Worm (Caenorhabditis elegans): ENCODE data around the gene vps-15.

The vps-15 gene

ce11 chrII:11915770-11916554 is at the start of gene vps-15, which contains the start of gene hmg-12:
Gene vps-15, minus strand, starts transcription at chrII:11915852.
Gene hmg-12, plus strand, starts transcription at chrII:11916513.
- TF ChIP-seq ZK546.5 (tag; optimal IDR thresholded peaks at IDR 0.05): peak; percentile 62
- TF ChIP-seq C34F6.9 (tag; optimal IDR thresholded peaks at IDR 0.05): peak; percentile 46
- TF ChIP-seq unc-55 (GFP tag; optimal IDR thresholded peaks at IDR 0.05): peak; percentile 41
- TF ChIP-seq fos-1 (tag; optimal IDR thresholded peaks at IDR 0.05): no peak
- peak; percentile 3 to 90 for TF ChIP-seq lsy-2 (tag; optimal IDR thresholded peaks at IDR 0.05)
- no peak for TF ChIP-seq lin-13 (GFP tag; optimal IDR thresholded peaks at IDR 0.05)
- TF ChIP-seq dmd-4 (tag; optimal IDR thresholded peaks at IDR 0.05): no peak
- no peak for TF ChIP-seq peb-1 (tag; optimal IDR thresholded peaks at IDR 0.05)
- no peak for TF ChIP-seq nhr-12 (tag; optimal IDR thresholded peaks at IDR 0.05)

DNA sequence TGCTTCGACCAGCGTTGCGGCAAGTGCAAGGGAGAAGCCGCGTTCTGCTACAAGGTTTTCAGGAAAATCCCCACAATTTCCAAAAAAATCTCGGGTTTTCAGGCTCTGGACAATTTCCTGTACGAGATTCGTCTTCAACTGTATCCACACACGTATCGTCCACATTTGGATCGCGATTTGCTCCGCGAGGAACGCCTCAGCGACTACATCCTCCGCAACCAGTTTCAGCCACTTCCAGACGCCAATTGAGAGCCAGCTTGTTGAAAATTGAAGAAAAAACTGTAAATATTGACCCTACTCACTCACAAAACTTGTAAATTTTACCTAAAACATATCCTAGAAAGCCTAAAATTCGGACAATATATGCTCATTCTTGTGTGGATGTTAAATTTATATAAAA is 49.2 kb upstream of the vps-15 start:
- TF ChIP-seq mab-5 (tag; optimal IDR thresholded peaks at IDR 0.05) (no peak), ama-1 (optimal IDR thresholded peaks at IDR 0.05) (peak; percentile 51), nhr-129 (tag; optimal IDR thresholded peaks at IDR 0.05) (peak; percentile 3), ztf-11 (tag; optimal IDR thresholded peaks at IDR 0.05) (no peak), ceh-82 (tag; optimal IDR thresholded peaks at IDR 0.05) (no peak), elt-1 (tag; optimal IDR thresholded peaks at IDR 0.05) (no peak), alr-1 (tag; optimal IDR thresholded peaks at IDR 0.05) (no peak), skn-1 (tag; optimal IDR thresholded peaks at IDR 0.05) (no peak), nhr-11 (tag; optimal IDR thresholded peaks at IDR 0.05) (no peak)

- TF ChIP-seq crh-2 (tag; optimal IDR thresholded peaks at IDR 0.05) (no peak), sma-3 (GFP tag; optimal IDR thresholded peaks at IDR 0.05) (no peak), ZK546.5 (tag; optimal IDR thresholded peaks at IDR 0.05) (no peak), nhr-237 (tag; optimal IDR thresholded peaks at IDR 0.05) (no peak), ceh-82 (tag; optimal IDR thresholded peaks at IDR 0.05) (no peak), sma-9 (GFP tag; optimal IDR thresholded peaks at IDR 0.05) (no peak), sma-9 (tag; optimal IDR thresholded peaks at IDR 0.05) (no peak), aly-2 (tag; optimal IDR thresholded peaks at IDR 0.05) (no peak), egl-27 (tag; optimal IDR thresholded peaks at IDR 0.05) (no peak), nhr-77 (tag; optimal IDR thresholded peaks at IDR 0.05) (no peak), nhr-11 (tag; optimal IDR thresholded peaks at IDR 0.05) (no peak), unc-39 (tag; optimal IDR thresholded peaks at IDR 0.05) (no peak), nhr-129 (tag; optimal IDR thresholded peaks at IDR 0.05) (no peak), elt-3 (tag; optimal IDR thresholded peaks at IDR 0.05) (no peak), mdl-1 (tag; optimal IDR thresholded peaks at IDR 0.05) (no peak), blmp-1 (tag; optimal IDR thresholded peaks at IDR 0.05; ENCODE audit: insufficient read depth) (no peak), ztf-4 (tag; optimal IDR thresholded peaks at IDR 0.05) (no peak), Y55F3AM.14 (GFP tag; optimal IDR thresholded peaks at IDR 0.05) (no peak), nhr-25 (tag; optimal IDR thresholded peaks at IDR 0.05) (no peak)
These were observed 47.5 kb upstream of the vps-15 start for ce11 chrII:11963132-11963630.

DNA sequence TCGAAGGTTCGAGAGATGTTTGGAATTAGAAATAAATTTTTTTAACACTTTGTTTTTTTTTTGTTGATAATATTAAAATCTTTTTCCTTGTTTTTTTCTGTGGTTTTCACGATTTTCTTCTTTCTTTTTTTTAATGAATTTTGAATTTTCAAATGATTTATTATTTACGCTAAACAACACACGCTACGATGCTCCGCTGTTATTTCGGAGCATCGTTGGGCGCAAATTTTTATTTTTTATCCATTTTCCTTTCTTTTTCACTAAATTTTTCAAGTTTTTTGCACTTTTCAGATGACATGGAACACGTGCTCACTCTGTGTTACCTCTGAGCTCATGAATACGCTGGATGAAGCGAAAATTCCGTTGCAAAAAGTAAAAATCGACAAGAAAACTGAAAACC is 46.4 kb upstream of the vps-15 start, which contains the start of the genes W03C9.1 and W03C9.2:
Gene W03C9.1 (minus strand): TSS at position 46 of the 400 bp plus-strand sequence.
Gene W03C9.2 (plus strand): TSS at position 286 of the 400 bp plus-strand sequence.
- no peak for TF ChIP-seq ztf-1 (GFP tag; conservative IDR thresholded peaks at IDR 0.05)
- TF ChIP-seq ztf-11 (tag; optimal IDR thresholded peaks at IDR 0.05): no peak
- no peak for TF ChIP-seq ceh-16 (tag; optimal IDR thresholded peaks at IDR 0.05)
- TF ChIP-seq ztf-4 (tag; optimal IDR thresholded peaks at IDR 0.05): no peak

Measured in whole organism, L2 larva.